Fruit fly (Drosophila melanogaster): Measurements from ENCODE around the gene Slbp.

Slbp gene

DNA sequence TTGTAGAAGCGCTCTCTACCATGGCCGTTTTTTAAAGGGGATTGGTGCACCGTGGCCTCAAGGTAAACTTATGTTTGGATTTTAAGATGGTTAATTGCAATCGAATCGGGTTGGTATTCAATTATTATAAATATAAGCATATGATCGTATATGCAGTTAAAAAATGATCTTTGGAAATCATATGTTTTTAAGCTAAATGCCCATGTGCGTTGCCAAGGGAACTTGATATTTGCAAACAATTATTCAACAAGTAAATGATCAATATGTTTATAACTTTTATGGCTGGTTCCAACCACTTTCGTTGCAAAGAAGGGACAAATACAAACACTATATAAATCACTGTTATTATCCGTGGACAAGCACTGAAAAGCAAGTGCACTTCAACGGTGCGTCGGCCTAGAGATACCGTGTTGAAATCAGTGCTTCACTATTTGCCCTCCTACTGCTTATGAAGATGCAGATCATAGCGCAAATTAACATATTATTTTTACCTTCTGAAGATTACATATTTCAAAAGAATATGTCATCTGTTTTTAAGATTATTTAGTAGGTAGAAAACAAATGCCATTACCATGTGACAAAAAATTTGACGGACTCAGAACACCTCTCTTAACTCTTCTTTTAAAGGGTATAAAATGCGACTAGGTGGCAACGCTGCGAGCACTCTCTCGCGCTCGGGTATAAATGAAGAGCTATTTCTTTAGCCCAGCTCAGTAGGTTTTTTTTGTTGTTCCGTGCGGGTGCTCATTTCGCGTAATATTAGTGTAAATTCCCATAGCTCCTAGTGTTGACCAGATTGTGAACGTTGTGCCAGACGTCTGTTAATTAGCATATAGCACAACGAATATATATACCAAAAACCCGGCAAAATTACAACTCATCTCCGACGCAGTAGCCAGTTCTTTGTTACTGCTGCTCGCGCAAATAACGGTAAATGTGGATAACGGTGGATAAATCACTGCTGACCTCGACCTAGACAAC lies 4.6 kb upstream of the Slbp start, which contains the start of gene rdog (continued):
- TF ChIP-seq Hr78 (GFP tag; optimal IDR thresholded peaks at IDR 0.05) (no peak), Ptx1 (GFP tag; IDR thresholded peaks at IDR 0.05) (peak; percentile 59), CG1647 (GFP tag; optimal IDR thresholded peaks at IDR 0.05) (peak; percentile 47), CG14014 (GFP tag; IDR thresholded peaks at IDR 0.05) (peak; percentile 40; the same call in 1 of the 2 replicates), sim (GFP tag; IDR thresholded peaks at IDR 0.05) (no peak), bcd (GFP tag; optimal IDR thresholded peaks at IDR 0.05) (peak; percentile 82), Fer3 (tag; optimal IDR thresholded peaks at IDR 0.05) (peak; percentile 56), CG4730 (GFP tag; IDR thresholded peaks at IDR 0.05) (no peak), CG14441 (GFP tag; IDR thresholded peaks at IDR 0.05) (peak; percentile 55), CG2116 (GFP tag; optimal IDR thresholded peaks at IDR 0.05) (peak; percentile 69), ems (GFP tag; optimal IDR thresholded peaks at IDR 0.05) (peak; percentile 24), Gug (GFP tag; IDR thresholded peaks at IDR 0.05) (peak; percentile 32; the same call in 3 of the 4 replicates), Ets97D (GFP tag; optimal IDR thresholded peaks at IDR 0.05) (peak; percentile 39), CG12659 (GFP tag; optimal IDR thresholded peaks at IDR 0.05) (peak; percentile 81), Sox100B (GFP tag; optimal IDR thresholded peaks at IDR 0.05) (no peak), CG9876 (GFP tag; optimal IDR thresholded peaks at IDR 0.05) (peak; percentile 53), sqz (GFP tag; optimal IDR thresholded peaks at IDR 0.05) (peak; percentile 38), CG8359 (GFP tag; optimal IDR thresholded peaks at IDR 0.05; ENCODE audit: borderline replicate concordance) (peak; percentile 28), Mrtf (GFP tag; IDR thresholded peaks at IDR 0.05) (peak; percentile 35; the same call in 1 of the 3 replicates), CG4820 (GFP tag; optimal IDR thresholded peaks at IDR 0.05) (peak; percentile 85), lab (GFP tag; optimal IDR thresholded peaks at IDR 0.05) (peak; percentile 84), CG11456 (GFP tag; IDR thresholded peaks at IDR 0.05) (0 out of 3 replicates have a peak, but pooled peaks have one; percentile 61)

DNA sequence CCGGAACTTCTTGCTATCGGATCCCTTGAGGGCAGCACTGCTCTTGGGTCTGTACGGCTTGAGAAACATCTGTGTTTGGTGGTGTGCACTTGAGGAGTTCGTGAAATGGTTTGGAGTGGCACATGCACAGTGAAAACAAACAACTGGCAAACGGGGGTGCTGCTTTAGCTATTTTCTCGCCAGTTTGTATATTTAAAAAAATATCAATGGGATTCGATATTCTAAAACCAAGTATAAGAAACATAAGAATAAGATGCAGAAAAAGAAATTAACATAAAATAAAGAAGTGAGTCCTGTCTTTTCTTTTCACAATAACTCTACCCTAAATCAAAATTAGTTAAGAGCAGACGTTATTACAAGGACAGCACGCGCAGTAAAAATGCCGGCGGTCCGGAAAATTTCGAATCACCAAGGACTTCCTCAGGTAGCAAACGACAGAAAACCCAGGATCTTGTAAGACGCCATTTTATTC lies 1.4 kb downstream of the Slbp start, which contains the start of gene eIF2D:
eIF2D (minus strand) TSS at position 174 of the 472 bp plus-strand sequence.
- TF ChIP-seq Sry-δ (GFP tag; optimal IDR thresholded peaks at IDR 0.05) (peak; percentile 24), lbe (GFP tag; optimal IDR thresholded peaks at IDR 0.05) (peak; percentile 24), grau (tag; optimal IDR thresholded peaks at IDR 0.05) (peak; percentile 69), CG15269 (tag; optimal IDR thresholded peaks at IDR 0.05) (no peak), zen (tag; optimal IDR thresholded peaks at IDR 0.05) (peak; percentile 56), ssp (GFP tag; IDR thresholded peaks at IDR 0.05) (no peak), CG4730 (GFP tag; IDR thresholded peaks at IDR 0.05) (0 out of 2 replicates have a peak, but pooled peaks have one; percentile 35), CG8359 (GFP tag; optimal IDR thresholded peaks at IDR 0.05; ENCODE audit: borderline replicate concordance) (no peak), hth (optimal IDR thresholded peaks at IDR 0.05) (no peak), cato (GFP tag; optimal IDR thresholded peaks at IDR 0.05; ENCODE audit: borderline replicate concordance) (no peak), CG10462 (GFP tag; optimal IDR thresholded peaks at IDR 0.05) (no peak), eve (GFP tag; optimal IDR thresholded peaks at IDR 0.05) (no peak), CG3995 (GFP tag; optimal IDR thresholded peaks at IDR 0.05) (no peak), Ets65A (GFP tag) (no peak), croc (GFP tag; conservative IDR thresholded peaks at IDR 0.05) (no peak), CG17385 (GFP tag; optimal IDR thresholded peaks at IDR 0.05) (peak; percentile 66), CG10431 (GFP tag; optimal IDR thresholded peaks at IDR 0.05) (no peak), CG5180 (GFP tag; optimal IDR thresholded peaks at IDR 0.05) (no peak), toy (GFP tag; IDR thresholded peaks at IDR 0.05) (no peak), ac (GFP tag; optimal IDR thresholded peaks at IDR 0.05) (peak; percentile 24), CG16815 (GFP tag; optimal IDR thresholded peaks at IDR 0.05) (no peak), tgo (GFP tag; IDR thresholded peaks at IDR 0.05) (peak; percentile 49; the same call in 2 of the 3 replicates), vvl (GFP tag; IDR thresholded peaks at IDR 0.05) (peak; percentile 86), az2 (GFP tag; optimal IDR thresholded peaks at IDR 0.05) (peak; percentile 47), tll (GFP tag; optimal IDR thresholded peaks at IDR 0.05) (no peak), Dip2 (GFP tag; IDR thresholded peaks at IDR 0.05) (no peak), CG4424 (GFP tag; optimal IDR thresholded peaks at IDR 0.05) (peak; percentile 66), CG15479 (GFP tag; optimal IDR thresholded peaks at IDR 0.05) (peak; percentile 41)

Data from whole organism, embryonic.